Fruit fly (Drosophila melanogaster): ENCODE measurements around the gene Prp6.

The Prp6 gene

dm6 chr3L:18895079-18895478 is 10.1 kb upstream of the Prp6 start (continued):
- peak; percentile 52 for TF ChIP-seq sens (GFP tag)
- TF ChIP-seq dimm (GFP tag; IDR thresholded peaks at IDR 0.05): no peak
- TF ChIP-seq CG12219 (GFP tag; optimal IDR thresholded peaks at IDR 0.05): no peak
- TF ChIP-seq CG32767 (GFP tag; IDR thresholded peaks at IDR 0.05): no peak
- TF ChIP-seq Spps (tag; optimal IDR thresholded peaks at IDR 0.05): no peak
- TF ChIP-seq CG12104 (GFP tag; optimal IDR thresholded peaks at IDR 0.05): no peak
- TF ChIP-seq Ada2b (GFP tag; IDR thresholded peaks at IDR 0.05): no peak
- peak; percentile 31 for TF ChIP-seq BtbVII (GFP tag; optimal IDR thresholded peaks at IDR 0.05)
- no peak for TF ChIP-seq CG17912 (GFP tag; optimal IDR thresholded peaks at IDR 0.05)
- no peak for TF ChIP-seq CG10431 (GFP tag; optimal IDR thresholded peaks at IDR 0.05)
- TF ChIP-seq sim (GFP tag; IDR thresholded peaks at IDR 0.05): no peak
- TF ChIP-seq nerfin-2 (GFP tag; IDR thresholded peaks at IDR 0.05; ENCODE audit: partially characterized antibody): no peak
- TF ChIP-seq run (tag; optimal IDR thresholded peaks at IDR 0.05): no peak
- no peak for TF ChIP-seq Bteb2 (GFP tag; optimal IDR thresholded peaks at IDR 0.05)
- peak; percentile 26 for TF ChIP-seq HmgZ (tag; optimal IDR thresholded peaks at IDR 0.05)
- peak; percentile 70; the same call in 1 of the 4 replicates for TF ChIP-seq chinmo (GFP tag; IDR thresholded peaks at IDR 0.05; ENCODE audit: partially characterized antibody)
- TF ChIP-seq CG15269 (tag; optimal IDR thresholded peaks at IDR 0.05): peak; percentile 5
- TF ChIP-seq bbx (GFP tag; IDR thresholded peaks at IDR 0.05; ENCODE audit: partially characterized antibody): no peak
- TF ChIP-seq lmd (GFP tag; IDR thresholded peaks at IDR 0.05): no peak
- no peak for TF ChIP-seq CG17328 (GFP tag; IDR thresholded peaks at IDR 0.05)
- no peak for TF ChIP-seq chm (GFP tag; IDR thresholded peaks at IDR 0.05)
- no peak for TF ChIP-seq jumu (GFP tag; optimal IDR thresholded peaks at IDR 0.05)
- peak in 1 of 2 experiments; percentile 41 for TF ChIP-seq Trl (optimal IDR thresholded peaks at IDR 0.05)
- no peak for TF ChIP-seq Trl (GFP tag; optimal IDR thresholded peaks at IDR 0.05)
- no peak for TF ChIP-seq Atf3 (GFP tag; optimal IDR thresholded peaks at IDR 0.05)

- TF ChIP-seq Six4 (GFP tag; optimal IDR thresholded peaks at IDR 0.05): no peak
- TF ChIP-seq klu (GFP tag; IDR thresholded peaks at IDR 0.05): no peak
- TF ChIP-seq CG4328 (GFP tag; optimal IDR thresholded peaks at IDR 0.05): no peak
- no peak for TF ChIP-seq bowl (GFP tag; IDR thresholded peaks at IDR 0.05)
- TF ChIP-seq pb (GFP tag; optimal IDR thresholded peaks at IDR 0.05): no peak
- TF ChIP-seq E2f2 (GFP tag; IDR thresholded peaks at IDR 0.05): 0 out of 2 replicates have a peak, but pooled peaks have one; percentile 8
- TF ChIP-seq sr (GFP tag; IDR thresholded peaks at IDR 0.05): peak; percentile 65; the same call in 2 of the 3 replicates
- no peak for TF ChIP-seq TFAM (GFP tag; optimal IDR thresholded peaks at IDR 0.05)
- TF ChIP-seq HmgZ (tag; optimal IDR thresholded peaks at IDR 0.05): no peak
- TF ChIP-seq CG6791 (GFP tag; IDR thresholded peaks at IDR 0.05; ENCODE audit: partially characterized antibody): 0 out of 3 replicates have a peak, but pooled peaks have one; percentile 19
- peak; percentile 17 for TF ChIP-seq lilli (GFP tag; optimal IDR thresholded peaks at IDR 0.05)
- TF ChIP-seq CG42726 (GFP tag; IDR thresholded peaks at IDR 0.05; ENCODE audit: partially characterized antibody): no peak
- TF ChIP-seq twi (tag; optimal IDR thresholded peaks at IDR 0.05): no peak
- TF ChIP-seq CG2199 (GFP tag; IDR thresholded peaks at IDR 0.05): 0 out of 3 replicates have a peak, but pooled peaks have one; percentile 15
- no peak for TF ChIP-seq CG15514 (GFP tag; optimal IDR thresholded peaks at IDR 0.05)
- TF ChIP-seq CG16779 (GFP tag; IDR thresholded peaks at IDR 0.05): no peak
- no peak for TF ChIP-seq cwo (GFP tag; optimal IDR thresholded peaks at IDR 0.05)
- TF ChIP-seq CG12236 (GFP tag; optimal IDR thresholded peaks at IDR 0.05): no peak
- TF ChIP-seq CG13894 (tag; optimal IDR thresholded peaks at IDR 0.05): peak; percentile 37
- TF ChIP-seq sug (tag; optimal IDR thresholded peaks at IDR 0.05): peak; percentile 29
- TF ChIP-seq ase (GFP tag; IDR thresholded peaks at IDR 0.05): no peak
- TF ChIP-seq Deaf1 (tag; optimal IDR thresholded peaks at IDR 0.05): peak; percentile 25
- no peak for TF ChIP-seq CG12744 (GFP tag; optimal IDR thresholded peaks at IDR 0.05)
- no peak for TF ChIP-seq Gsc (GFP tag; IDR thresholded peaks at IDR 0.05)
- TF ChIP-seq cg (GFP tag; optimal IDR thresholded peaks at IDR 0.05): peak; percentile 34
- TF ChIP-seq CG3838 (GFP tag; optimal IDR thresholded peaks at IDR 0.05): no peak
- TF ChIP-seq CoRest (tag; optimal IDR thresholded peaks at IDR 0.05): no peak
- no peak for TF ChIP-seq h (optimal IDR thresholded peaks at IDR 0.05)
These were observed 8.8 kb upstream of the Prp6 start for dm6 chr3L:18896297-18896863.

Measured in whole organism, embryonic.